Worm (Caenorhabditis elegans) whole organism, mixed stage, embryonic: ENCODE data around the gene ptp-4A2.

Experiments used
- blmp-1 ChIP-seq: fragments of 150-350 bp; optimal IDR thresholded peaks from 2 replicates; lab custom pipeline; 2014; ENCODE audit warnings: missing biosample characterization, missing genetic modification characterization
- elt-1 ChIP-seq: sonication (generic microtip); optimal IDR thresholded peaks from 2 replicates; lab custom pipeline; 2017; ENCODE audit warnings: missing genetic modification characterization, mild to moderate bottlenecking, missing compliant biosample characterization, antibody characterized with exemption, moderate library complexity, borderline replicate concordance; ENCODE audit not compliant: insufficient read depth
- nhr-237 ChIP-seq: fragments of 150-350 bp; optimal IDR thresholded peaks from 2 replicates; lab custom pipeline; 2014; ENCODE audit warnings: missing biosample characterization, missing genetic modification characterization

DNA sequence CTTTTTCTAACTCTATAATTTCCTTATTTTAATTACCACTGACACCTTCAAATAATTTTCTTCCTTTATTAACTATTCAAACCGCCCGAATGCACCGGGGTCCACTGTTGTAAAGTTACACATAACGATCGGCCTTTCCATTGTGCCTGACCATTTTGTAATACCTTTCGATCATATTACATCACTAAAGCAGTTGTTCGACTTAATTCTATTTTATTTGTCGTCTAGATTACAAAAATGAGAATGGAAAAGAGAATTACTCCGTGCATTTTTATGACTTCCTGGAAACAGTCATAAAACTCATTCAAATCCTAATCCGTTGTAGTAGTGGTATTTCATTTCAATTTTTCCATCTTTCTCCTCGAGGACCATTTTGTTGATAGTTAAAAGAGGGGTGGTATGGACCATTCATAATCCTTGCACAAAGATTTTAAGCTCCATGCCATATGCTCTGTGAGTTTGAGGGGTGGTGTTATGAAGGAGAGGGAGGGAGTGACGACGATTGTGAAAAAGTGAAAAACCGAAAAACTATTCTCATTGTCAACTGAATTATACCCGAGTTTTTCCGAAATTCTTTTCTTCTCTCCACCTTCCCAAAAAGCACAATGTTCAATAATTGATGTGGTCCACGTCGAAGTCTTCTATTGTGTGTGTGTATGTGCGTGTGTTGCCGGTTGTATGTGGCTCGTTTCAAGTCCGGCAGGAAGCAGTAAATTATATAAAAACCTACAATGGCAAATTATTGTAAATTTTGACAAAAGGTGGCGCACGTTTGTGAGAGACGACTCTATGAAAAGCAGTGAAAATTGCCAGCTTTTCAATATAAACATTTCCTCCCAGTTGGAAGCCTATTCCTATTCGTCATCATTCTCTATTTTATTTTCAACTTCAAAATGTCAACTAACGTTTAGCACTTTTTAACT is 44.6 kb downstream of the ptp-4A2 start:
- no peak for TF ChIP-seq blmp-1 (tag; lab: Kevin White, UChicago)
- TF ChIP-seq nhr-237 (tag; lab: Kevin White, UChicago) = no peak
- TF ChIP-seq elt-1 (tag; lab: Kevin White, UChicago) = no peak
